Worm (Caenorhabditis elegans) whole organism, L4 larva: Measurements from ENCODE around the gene vab-2.

Source experiments
- D1046.2 ChIP-seq: fragments of 200-800 bp; sonication (Bioruptor generic); IDR thresholded peaks from 2 replicates; pipeline ENCODE4 v1.3.6; 2022; ENCODE audit warnings: missing genetic modification characterization, missing compliant biosample characterization
- F10B5.3 ChIP-seq: sonication (generic microtip); optimal IDR thresholded peaks from 2 replicates; lab custom pipeline; 2016; ENCODE audit warnings: mild to moderate bottlenecking, missing genetic modification characterization, missing compliant biosample characterization
- F37D6.2 ChIP-seq: sonication (generic microtip); optimal IDR thresholded peaks from 2 replicates; lab custom pipeline; 2016; ENCODE audit warnings: mild to moderate bottlenecking, missing genetic modification characterization, missing compliant biosample characterization
- Y105C5A.15 ChIP-seq: fragments of 200-800 bp; sonication (Bioruptor generic); IDR thresholded peaks from 2 replicates; pipeline ENCODE4 v1.3.6; 2022; ENCODE audit warnings: missing genetic modification characterization, missing compliant biosample characterization
- arid-1 ChIP-seq: fragments of 200-800 bp; sonication (Bioruptor generic); conservative IDR thresholded peaks from 2 replicates; pipeline ENCODE4 v1.3.6; 2022; ENCODE audit warnings: missing genetic modification reagents, missing genetic modification characterization, missing compliant biosample characterization
- daf-12 ChIP-seq: fragments of 150-350 bp; optimal IDR thresholded peaks from 2 replicates; lab custom pipeline; 2014; ENCODE audit warnings: missing biosample characterization, missing genetic modification reagents, missing genetic modification characterization
- daf-16 ChIP-seq, 3 experiments: sonication (generic microtip); optimal IDR thresholded peaks; 2 replicates each; lab custom pipeline; 2016 to 2017; ENCODE audit warnings: missing genetic modification characterization in 3 of 3, missing genetic modification reagents in 3 of 3, mild to moderate bottlenecking in 2 of 3, missing compliant biosample characterization in 2 of 3, missing biosample characterization in 1 of 3, moderate library complexity in 1 of 3
- dmd-6 ChIP-seq: fragments of 200-800 bp; sonication (Bioruptor generic); IDR thresholded peaks from 2 replicates; pipeline ENCODE4 v1.3.6; 2022; ENCODE audit warnings: missing genetic modification reagents, missing genetic modification characterization, missing compliant biosample characterization
- dmd-8 ChIP-seq: fragments of 200-800 bp; sonication (Bioruptor generic); IDR thresholded peaks from 2 replicates; pipeline ENCODE4 v1.3.6; 2022; ENCODE audit warnings: missing genetic modification characterization, missing compliant biosample characterization
- dmd-9 ChIP-seq: fragments of 200-800 bp; sonication (Bioruptor generic); IDR thresholded peaks from 2 replicates; pipeline ENCODE4 v1.3.6; 2022; ENCODE audit warnings: missing genetic modification reagents, missing genetic modification characterization, missing compliant biosample characterization
- duxl-1 ChIP-seq: sonication (generic microtip); optimal IDR thresholded peaks from 2 replicates; lab custom pipeline; 2016; ENCODE audit warnings: mild to moderate bottlenecking, missing genetic modification characterization, moderate library complexity, missing compliant biosample characterization; ENCODE audit not compliant: poor library complexity
- dve-1 ChIP-seq: sonication (generic microtip); optimal IDR thresholded peaks from 2 replicates; lab custom pipeline; 2017; ENCODE audit warnings: antibody characterized with exemption, mild to moderate bottlenecking, missing genetic modification characterization, missing compliant biosample characterization; ENCODE audit not compliant: insufficient read depth
- hlh-30 ChIP-seq: sonication (generic microtip); optimal IDR thresholded peaks from 2 replicates; lab custom pipeline; 2017; ENCODE audit warnings: antibody characterized with exemption, mild to moderate bottlenecking, missing genetic modification characterization, missing compliant biosample characterization; ENCODE audit not compliant: insufficient read depth
- madf-9 ChIP-seq: fragments of 200-800 bp; sonication (Bioruptor generic); conservative IDR thresholded peaks from 2 replicates; pipeline ENCODE4 v1.3.6; 2022; ENCODE audit warnings: missing genetic modification reagents, missing genetic modification characterization, missing compliant biosample characterization
- nhr-11 ChIP-seq: fragments of 150-350 bp; optimal IDR thresholded peaks from 2 replicates; lab custom pipeline; 2014; ENCODE audit warnings: missing biosample characterization, missing genetic modification characterization
- nhr-25 ChIP-seq: sonication (generic microtip); optimal IDR thresholded peaks from 2 replicates; lab custom pipeline; 2017; ENCODE audit warnings: missing genetic modification characterization, mild to moderate bottlenecking, missing compliant biosample characterization, antibody characterized with exemption, moderate library complexity, borderline replicate concordance; ENCODE audit not compliant: insufficient read depth
- nhr-28 ChIP-seq: fragments of 150-350 bp; optimal IDR thresholded peaks from 2 replicates; lab custom pipeline; 2014; ENCODE audit warnings: missing biosample characterization, missing genetic modification characterization
- nhr-6 ChIP-seq: fragments of 150-350 bp; optimal IDR thresholded peaks from 2 replicates; lab custom pipeline; 2014; ENCODE audit warnings: missing biosample characterization, missing genetic modification characterization
- pqm-1 ChIP-seq: sonication (generic microtip); optimal IDR thresholded peaks from 2 replicates; lab custom pipeline; 2017; ENCODE audit warnings: missing biosample characterization, missing genetic modification characterization
- skn-1 ChIP-seq: fragments of 150-350 bp; optimal IDR thresholded peaks from 2 replicates; lab custom pipeline; 2014; ENCODE audit warnings: missing biosample characterization, missing genetic modification characterization
- snpc-4 ChIP-seq: fragments of 150-350 bp; optimal IDR thresholded peaks from 2 replicates; lab custom pipeline; 2014; ENCODE audit warnings: missing biosample characterization, missing genetic modification characterization
- unc-39 ChIP-seq: sonication (generic microtip); optimal IDR thresholded peaks from 2 replicates; lab custom pipeline; 2017; ENCODE audit warnings: missing biosample characterization, missing genetic modification characterization
- unc-62 ChIP-seq, 3 experiments: fragments of 150-350 bp in 1 of 3; sonication (generic microtip); optimal IDR thresholded peaks in 2 of 3; peaks in 1 of 3; 1 replicate in 1 of 3; 2 replicates in 2 of 3; lab custom pipeline; 2014 to 2017; ENCODE audit warnings: missing biosample characterization in 3 of 3, missing genetic modification characterization in 3 of 3, missing genetic modification reagents in 3 of 3, missing genotype in 1 of 3
- zag-1 ChIP-seq: fragments of 150-350 bp; optimal IDR thresholded peaks from 2 replicates; lab custom pipeline; 2014; ENCODE audit warnings: missing biosample characterization, missing genetic modification characterization
- zfp-2 ChIP-seq: sonication (generic microtip); optimal IDR thresholded peaks from 2 replicates; lab custom pipeline; 2016; ENCODE audit warnings: mild to moderate bottlenecking, missing genetic modification characterization, missing compliant biosample characterization
- zfp-3 ChIP-seq: fragments of 200-800 bp; sonication (Bioruptor generic); conservative IDR thresholded peaks from 2 replicates; pipeline ENCODE4 v1.3.6; 2022; ENCODE audit warnings: missing genetic modification reagents, missing genetic modification characterization, missing compliant biosample characterization

The vab-2 gene

DNA sequence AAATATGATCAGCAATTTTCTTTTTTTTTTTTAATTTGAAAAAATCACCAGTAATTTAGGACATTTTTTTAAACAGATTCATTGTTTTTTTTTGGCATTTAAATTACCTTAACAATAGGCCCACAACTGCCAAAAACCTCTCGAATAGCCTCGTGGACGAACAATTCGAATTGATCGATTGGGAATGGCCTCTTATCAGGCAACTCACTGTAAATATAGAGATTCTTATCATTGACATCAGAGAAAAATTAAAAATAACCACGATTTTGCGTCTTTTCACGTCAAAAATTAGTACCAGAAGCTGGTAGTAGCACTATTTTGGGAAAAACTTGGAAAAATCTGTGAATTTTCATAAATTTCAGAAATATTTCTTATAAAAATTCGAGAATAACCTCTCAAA, 44.7 kb downstream of the vab-2 start (continued):
- TF ChIP-seq nhr-28 (tag; lab: Kevin White, UChicago) = peak; percentile 16
- no peak for TF ChIP-seq duxl-1 (tag; lab: Kevin White, UChicago)
- TF ChIP-seq nhr-6 (tag; lab: Kevin White, UChicago) = no peak
- TF ChIP-seq unc-39 = no peak
- TF ChIP-seq dmd-6 = 0 out of 2 replicates have a peak, but pooled peaks have one; percentile 15
- TF ChIP-seq dmd-8 (GFP tag; lab: Robert Waterston, UW) = no peak
- TF ChIP-seq arid-1 (GFP tag; lab: Robert Waterston, UW) = no peak
- TF ChIP-seq Y105C5A.15 (GFP tag; lab: Robert Waterston, UW) = no peak
- TF ChIP-seq daf-16 (GFP tag; optimal IDR thresholded peaks at IDR 0.05; lab: Kevin White, UChicago) = no peak
- TF ChIP-seq daf-16 (tag; optimal IDR thresholded peaks at IDR 0.05; lab: Kevin White, UChicago) = peak; percentile 57
- TF ChIP-seq unc-62 (GFP tag; optimal IDR thresholded peaks at IDR 0.05 in 1 of 2; lab: Kevin White, UChicago) = no peak
- no peak for TF ChIP-seq unc-62 (tag; optimal IDR thresholded peaks at IDR 0.05; lab: Kevin White, UChicago)
- no peak for TF ChIP-seq nhr-11 (tag; lab: Kevin White, UChicago)
- no peak for TF ChIP-seq F10B5.3 (tag; lab: Kevin White, UChicago)
- no peak for TF ChIP-seq dmd-9 (GFP tag; lab: Robert Waterston, UW)
- TF ChIP-seq madf-9 (GFP tag; lab: Robert Waterston, UW) = no peak
- peak; percentile 20 for TF ChIP-seq pqm-1 (tag; lab: Kevin White, UChicago)

DNA sequence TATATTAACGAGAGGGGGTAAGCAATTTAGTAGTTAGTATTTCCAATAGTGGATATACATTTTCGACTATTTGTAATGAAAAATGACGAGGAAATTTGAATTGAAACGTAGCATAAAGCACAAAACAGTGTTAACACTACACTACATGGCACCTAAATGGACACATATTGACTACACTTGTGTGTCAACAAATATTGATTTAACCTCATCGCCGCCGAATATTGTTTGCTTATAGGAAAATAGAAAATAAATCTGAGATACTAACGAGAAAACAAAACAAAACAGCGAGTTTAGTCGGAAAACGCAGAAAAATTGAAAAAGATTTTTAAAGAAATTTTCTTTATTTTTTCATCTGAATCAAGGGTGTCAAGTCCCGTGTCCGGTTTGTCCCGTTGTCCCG, 46.0 kb downstream of the vab-2 start:
- TF ChIP-seq nhr-28 (tag; lab: Kevin White, UChicago) (peak; percentile 30), daf-16 (GFP tag; optimal IDR thresholded peaks at IDR 0.05; lab: Kevin White, UChicago) (no peak), daf-16 (tag; optimal IDR thresholded peaks at IDR 0.05; lab: Kevin White, UChicago) (peak; percentile 34), dve-1 (no peak), zag-1 (no peak), skn-1 (tag; lab: Kevin White, UChicago) (no peak)

- TF ChIP-seq zfp-3 (GFP tag; lab: Robert Waterston, UW) = no peak
- TF ChIP-seq snpc-4 = no peak
- TF ChIP-seq hlh-30 (tag; lab: Kevin White, UChicago) = no peak
- TF ChIP-seq unc-39 = no peak
- TF ChIP-seq zfp-2 (tag; lab: Kevin White, UChicago) = no peak
- no peak for TF ChIP-seq D1046.2
- no peak for TF ChIP-seq F37D6.2 (tag; lab: Kevin White, UChicago)
- TF ChIP-seq daf-12 (tag; lab: Kevin White, UChicago) = no peak
- TF ChIP-seq nhr-25 (tag; lab: Kevin White, UChicago) = no peak
- TF ChIP-seq, all 104 proteins: peak for 0
Observed at ce11 chrIV:3719057-3719456, 47.6 kb downstream of the vab-2 start, which contains the start of gene Y37E11AM.3. Gene Y37E11AM.3, minus strand, starts transcription at chrIV:3719157.
